Fruit fly (Drosophila melanogaster) S2 (cell line): Measurements from ENCODE around the gene Ski6.

ENCODE experiments used
- CG8478 ChIP-seq: fragments of >200 bp; optimal IDR thresholded peaks from 2 replicates; lab custom pipeline; 2018
- CTCF ChIP-seq, 2 experiments: fragments of >200 bp; optimal IDR thresholded peaks; 2 replicates each; lab custom pipeline; 2018

DNA sequence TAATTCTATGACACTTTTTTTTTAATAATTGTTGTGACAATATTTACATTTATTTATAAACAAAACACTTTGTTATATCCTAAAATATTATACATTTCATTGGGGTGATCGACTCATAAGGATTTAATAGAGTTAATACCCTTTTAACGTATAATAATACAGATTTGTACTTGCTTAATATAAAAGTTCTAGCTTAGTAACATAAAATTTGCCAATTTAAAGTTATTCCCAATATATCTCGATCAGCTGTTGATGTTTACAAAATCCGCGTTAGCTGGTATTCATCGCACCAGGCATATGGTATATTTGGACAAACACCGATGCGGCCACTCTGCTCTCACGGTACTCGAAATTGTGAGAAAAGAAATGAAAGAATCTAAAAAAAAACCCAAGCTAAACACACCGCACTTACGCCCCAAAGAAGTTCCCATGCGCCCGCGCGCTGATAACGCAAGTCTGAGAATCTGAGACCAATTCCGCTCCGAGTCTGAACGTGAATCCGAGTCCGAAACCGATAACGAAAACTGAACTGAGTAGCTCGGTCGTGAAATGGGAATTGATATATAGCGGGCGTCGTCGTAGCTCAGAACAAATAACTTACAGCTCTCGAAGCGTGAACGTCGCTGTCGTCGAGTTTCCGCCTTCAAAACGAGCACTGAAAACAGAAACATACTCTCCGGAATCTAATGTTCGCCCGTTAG lies 18.6 kb downstream of the Ski6 start, which contains the start of gene Pect:
- TF ChIP-seq CTCF (optimal IDR thresholded peaks at IDR 0.05; lab: Kevin White, UChicago) (no peak), CG8478 (lab: Kevin White, UChicago) (no peak)
